Fruit fly (Drosophila melanogaster): ENCODE results near the gene CG43349.

Gene CG43349

dm6 chr2L:1203915-1204314 lies 3.9 kb downstream of the CG43349 start, which contains the start of gene CG14342 (continued):
- no peak for TF ChIP-seq Hr39 (GFP tag; optimal IDR thresholded peaks at IDR 0.05)
- no peak for TF ChIP-seq CG3032 (tag; optimal IDR thresholded peaks at IDR 0.05)
- no peak for TF ChIP-seq fd85E (GFP tag; optimal IDR thresholded peaks at IDR 0.05)

DNA sequence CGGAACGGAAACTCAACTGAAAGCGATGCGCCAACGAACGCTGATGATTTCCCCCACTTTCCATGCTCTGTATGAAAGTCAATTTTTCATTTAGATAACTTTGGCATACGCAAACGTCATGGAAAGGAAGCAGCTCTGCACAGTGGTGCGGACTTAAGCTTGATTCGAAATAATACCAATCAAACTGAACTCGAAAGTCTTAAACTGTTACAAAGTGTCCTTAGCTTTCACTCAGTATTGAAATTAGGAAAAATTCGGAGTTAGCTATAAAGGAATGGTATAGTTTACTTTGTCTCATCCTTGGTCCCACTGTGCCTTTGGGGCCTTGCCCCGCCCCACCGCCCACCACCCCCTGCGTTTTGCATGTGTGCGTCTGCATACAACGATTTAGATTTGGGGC lies 7.4 kb downstream of the CG43349 start:
- TF ChIP-seq CG32006 (GFP tag; optimal IDR thresholded peaks at IDR 0.05): peak; percentile 17
- peak; percentile 59 for TF ChIP-seq svp (GFP tag)
- TF ChIP-seq esn (GFP tag; optimal IDR thresholded peaks at IDR 0.05): peak; percentile 34
- TF ChIP-seq eg (GFP tag; IDR thresholded peaks at IDR 0.05): 0 out of 3 replicates have a peak, but pooled peaks have one; percentile 6
- TF ChIP-seq Hr39 (GFP tag; optimal IDR thresholded peaks at IDR 0.05): peak; percentile 3
- peak; percentile 19 for TF ChIP-seq Hr4 (GFP tag; optimal IDR thresholded peaks at IDR 0.05)
- no peak for TF ChIP-seq CG6792 (GFP tag; optimal IDR thresholded peaks at IDR 0.05)
- TF ChIP-seq topi (GFP tag; optimal IDR thresholded peaks at IDR 0.05): no peak
- peak; percentile 24 for TF ChIP-seq Met (GFP tag; optimal IDR thresholded peaks at IDR 0.05)
- peak; percentile 48 for TF ChIP-seq Eip78C (GFP tag)
- no peak for TF ChIP-seq fd85E (GFP tag; optimal IDR thresholded peaks at IDR 0.05)
- TF ChIP-seq OdsH (GFP tag; optimal IDR thresholded peaks at IDR 0.05): peak; percentile 45

- TF ChIP-seq vri (GFP tag; optimal IDR thresholded peaks at IDR 0.05) (no peak), Eip75B (GFP tag; optimal IDR thresholded peaks at IDR 0.05) (no peak), Ets21C (GFP tag; optimal IDR thresholded peaks at IDR 0.05) (no peak), CG7368 (GFP tag; optimal IDR thresholded peaks at IDR 0.05) (no peak), CG4318 (GFP tag; optimal IDR thresholded peaks at IDR 0.05) (no peak), CG10631 (GFP tag; optimal IDR thresholded peaks at IDR 0.05) (no peak), fd59A (GFP tag; optimal IDR thresholded peaks at IDR 0.05) (no peak), Smox (GFP tag; optimal IDR thresholded peaks at IDR 0.05) (no peak), CG6276 (GFP tag; optimal IDR thresholded peaks at IDR 0.05) (no peak), CG8119 (GFP tag; IDR thresholded peaks at IDR 0.05) (no peak), dsx (GFP tag; optimal IDR thresholded peaks at IDR 0.05; ENCODE audit: poor library complexity, severe bottlenecking) (no peak), salr (GFP tag; optimal IDR thresholded peaks at IDR 0.05) (no peak), CG9139 (GFP tag; optimal IDR thresholded peaks at IDR 0.05) (no peak), pdm3 (GFP tag; optimal IDR thresholded peaks at IDR 0.05) (no peak), CG8632 (GFP tag; optimal IDR thresholded peaks at IDR 0.05) (no peak), Ets96B (tag; optimal IDR thresholded peaks at IDR 0.05) (no peak), CG3032 (tag; optimal IDR thresholded peaks at IDR 0.05) (no peak), cyc (GFP tag; optimal IDR thresholded peaks at IDR 0.05) (no peak), CG15336 (GFP tag; IDR thresholded peaks at IDR 0.05) (no peak), spab (GFP tag; optimal IDR thresholded peaks at IDR 0.05) (no peak)
These were observed 11.5 kb downstream of the CG43349 start for dm6 chr2L:1211528-1211927.

- TF ChIP-seq CG11294 (GFP tag; IDR thresholded peaks at IDR 0.05) (no peak), fkh (GFP tag; optimal IDR thresholded peaks at IDR 0.05) (no peak), net (GFP tag; optimal IDR thresholded peaks at IDR 0.05) (no peak), OdsH (GFP tag; optimal IDR thresholded peaks at IDR 0.05) (peak; percentile 6), Eip75B (GFP tag; optimal IDR thresholded peaks at IDR 0.05) (no peak), Eip78C (GFP tag) (peak; percentile 47)
These were observed 13.6 kb downstream of the CG43349 start for dm6 chr2L:1213587-1213986.

DNA sequence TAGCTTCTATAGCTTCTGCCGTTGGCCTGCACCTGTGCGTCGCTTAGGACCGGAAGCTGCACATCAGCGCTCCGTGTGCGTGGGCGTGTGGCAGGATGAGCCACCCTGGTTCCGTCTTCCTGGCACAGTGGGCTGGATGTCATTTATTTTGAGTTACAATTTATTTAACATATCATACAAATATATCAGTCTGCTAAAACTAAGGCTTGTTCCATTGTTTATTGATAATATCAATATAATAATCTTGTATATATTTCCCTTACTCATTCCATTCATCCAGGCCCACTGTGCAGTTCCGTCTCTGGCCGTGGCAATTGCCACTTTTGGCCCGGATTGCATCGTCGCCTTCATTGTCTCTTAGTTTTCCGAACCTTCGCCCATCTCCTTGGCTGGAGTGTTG lies 14.5 kb downstream of the CG43349 start:
- TF ChIP-seq pdm3 (GFP tag; optimal IDR thresholded peaks at IDR 0.05) (peak; percentile 11), CG11902 (GFP tag; optimal IDR thresholded peaks at IDR 0.05) (no peak), CG11762 (GFP tag; optimal IDR thresholded peaks at IDR 0.05; ENCODE audit: insufficient read depth) (no peak), CG6163 (GFP tag; IDR thresholded peaks at IDR 0.05) (peak; percentile 47; the same call in 1 of the 3 replicates), esn (GFP tag; optimal IDR thresholded peaks at IDR 0.05) (peak; percentile 1), CG10631 (GFP tag; optimal IDR thresholded peaks at IDR 0.05) (peak; percentile 16), Eip78C (GFP tag) (peak; percentile 51), CG3919 (GFP tag; optimal IDR thresholded peaks at IDR 0.05) (peak; percentile 11), Smox (GFP tag; optimal IDR thresholded peaks at IDR 0.05) (peak; percentile 4), achi (GFP tag; optimal IDR thresholded peaks at IDR 0.05) (peak; percentile 4), CG6792 (GFP tag; optimal IDR thresholded peaks at IDR 0.05) (peak; percentile 6), eg (GFP tag; IDR thresholded peaks at IDR 0.05) (0 out of 3 replicates have a peak, but pooled peaks have one; percentile 18), OdsH (GFP tag; optimal IDR thresholded peaks at IDR 0.05) (peak; percentile 18), svp (GFP tag) (peak; percentile 36), lz (GFP tag; optimal IDR thresholded peaks at IDR 0.05) (no peak)
